Worm (Caenorhabditis elegans) whole organism, late embryonic: ENCODE data around the gene F49H12.3.

Experiments
- C08G9.2 ChIP-seq: sonication (generic microtip); optimal IDR thresholded peaks from 2 replicates; lab custom pipeline; 2016; ENCODE audit warnings: mild to moderate bottlenecking, missing genetic modification characterization, moderate library complexity, missing compliant biosample characterization
- F13H6.1 ChIP-seq: sonication (generic microtip); optimal IDR thresholded peaks from 2 replicates; lab custom pipeline; 2016; ENCODE audit warnings: missing genetic modification characterization, missing compliant biosample characterization
- T23F11.4 ChIP-seq: fragments of 200-800 bp; sonication (Bioruptor generic); optimal IDR thresholded peaks from 2 replicates; lab custom pipeline; 2018; ENCODE audit warnings: mild to moderate bottlenecking, missing genetic modification characterization, missing compliant biosample characterization
- Y22D7AL.16 ChIP-seq: sonication (generic microtip); optimal IDR thresholded peaks from 2 replicates; lab custom pipeline; 2016; ENCODE audit warnings: missing genetic modification characterization, missing compliant biosample characterization
- ceh-18 ChIP-seq: sonication (generic microtip); optimal IDR thresholded peaks from 2 replicates; lab custom pipeline; 2016; ENCODE audit warnings: missing genetic modification characterization, missing compliant biosample characterization
- ceh-19 ChIP-seq: fragments of 200-800 bp; sonication (Bioruptor generic); optimal IDR thresholded peaks from 2 replicates; lab custom pipeline; 2018; ENCODE audit warnings: mild to moderate bottlenecking, missing genetic modification characterization, missing compliant biosample characterization
- ceh-2 ChIP-seq: sonication (generic microtip); optimal IDR thresholded peaks from 2 replicates; lab custom pipeline; 2016; ENCODE audit warnings: missing genotype, missing genetic modification characterization, missing compliant biosample characterization
- ceh-22 ChIP-seq: sonication (generic microtip); optimal IDR thresholded peaks from 2 replicates; lab custom pipeline; 2017; ENCODE audit warnings: missing biosample characterization, missing genetic modification characterization
- ceh-24 ChIP-seq: sonication (generic microtip); optimal IDR thresholded peaks from 2 replicates; lab custom pipeline; 2016; ENCODE audit warnings: mild to moderate bottlenecking, missing genetic modification characterization, missing compliant biosample characterization
- ceh-31 ChIP-seq: sonication (generic microtip); optimal IDR thresholded peaks from 2 replicates; lab custom pipeline; 2016; ENCODE audit warnings: missing genetic modification characterization, missing compliant biosample characterization
- ceh-34 ChIP-seq: sonication (generic microtip); optimal IDR thresholded peaks from 2 replicates; lab custom pipeline; 2016; ENCODE audit warnings: mild to moderate bottlenecking, missing genetic modification characterization, missing compliant biosample characterization
- ceh-45 ChIP-seq: fragments of 200-800 bp; sonication (Bioruptor generic); IDR thresholded peaks from 2 replicates; pipeline ENCODE4 v1.3.6; 2022; ENCODE audit warnings: missing genetic modification reagents, missing genetic modification characterization, missing compliant biosample characterization
- ceh-6 ChIP-seq: fragments of 200-800 bp; sonication (Bioruptor generic); optimal IDR thresholded peaks from 2 replicates; lab custom pipeline; 2018; ENCODE audit warnings: mild to moderate bottlenecking, missing genetic modification characterization, missing compliant biosample characterization
- ceh-9 ChIP-seq: sonication (generic microtip); optimal IDR thresholded peaks from 2 replicates; lab custom pipeline; 2016; ENCODE audit warnings: mild to moderate bottlenecking, missing genetic modification characterization, inconsistent platforms, missing compliant biosample characterization
- dve-1 ChIP-seq: sonication (generic microtip); optimal IDR thresholded peaks from 2 replicates; lab custom pipeline; 2017; ENCODE audit warnings: antibody characterized with exemption, mild to moderate bottlenecking, missing genetic modification characterization, missing compliant biosample characterization
- ets-4 ChIP-seq: sonication (generic microtip); optimal IDR thresholded peaks from 2 replicates; lab custom pipeline; 2016; ENCODE audit warnings: missing genetic modification characterization, missing compliant biosample characterization
- eyg-1 ChIP-seq: sonication (generic microtip); optimal IDR thresholded peaks from 2 replicates; lab custom pipeline; 2016; ENCODE audit warnings: missing genotype, missing genetic modification characterization, missing compliant biosample characterization
- fkh-6 ChIP-seq: sonication (generic microtip); optimal IDR thresholded peaks from 2 replicates; lab custom pipeline; 2016; ENCODE audit warnings: missing genetic modification characterization, missing compliant biosample characterization
- gmeb-2 ChIP-seq: sonication (generic microtip); optimal IDR thresholded peaks from 2 replicates; lab custom pipeline; 2016; ENCODE audit warnings: missing genetic modification characterization, inconsistent platforms, missing compliant biosample characterization
- hlh-13 ChIP-seq: fragments of 200-800 bp; sonication (Bioruptor generic); optimal IDR thresholded peaks from 2 replicates; lab custom pipeline; 2018; ENCODE audit warnings: mild to moderate bottlenecking, missing genetic modification characterization, missing compliant biosample characterization
- hlh-15 ChIP-seq: sonication (generic microtip); optimal IDR thresholded peaks from 2 replicates; lab custom pipeline; 2016; ENCODE audit warnings: missing genetic modification characterization, missing compliant biosample characterization
- hlh-30 ChIP-seq: sonication (generic microtip); optimal IDR thresholded peaks from 2 replicates; lab custom pipeline; 2017; ENCODE audit warnings: antibody characterized with exemption, missing genetic modification characterization, missing compliant biosample characterization; ENCODE audit not compliant: insufficient read depth
- hlh-6 ChIP-seq: sonication (generic microtip); optimal IDR thresholded peaks from 2 replicates; lab custom pipeline; 2016; ENCODE audit warnings: missing genotype, missing genetic modification characterization, missing compliant biosample characterization
- hlh-8 ChIP-seq: sonication (generic microtip); optimal IDR thresholded peaks from 2 replicates; lab custom pipeline; 2016; ENCODE audit warnings: missing genotype, missing genetic modification characterization, missing compliant biosample characterization
- lim-6 ChIP-seq: sonication (generic microtip); optimal IDR thresholded peaks from 2 replicates; lab custom pipeline; 2016; ENCODE audit warnings: missing genetic modification characterization, missing compliant biosample characterization
- lin-11 ChIP-seq: fragments of 200-800 bp; sonication (Bioruptor generic); optimal IDR thresholded peaks from 2 replicates; lab custom pipeline; 2018; ENCODE audit warnings: mild to moderate bottlenecking, missing genetic modification characterization, missing compliant biosample characterization
- mec-3 ChIP-seq: sonication (generic microtip); optimal IDR thresholded peaks from 2 replicates; lab custom pipeline; 2016; ENCODE audit warnings: borderline replicate concordance, missing genetic modification characterization, missing compliant biosample characterization
- nfya-1 ChIP-seq: sonication (generic microtip); optimal IDR thresholded peaks from 2 replicates; lab custom pipeline; 2017; ENCODE audit warnings: missing genetic modification characterization, mild to moderate bottlenecking, missing compliant biosample characterization, antibody characterized with exemption, moderate library complexity
- nhr-11 ChIP-seq: fragments of 150-350 bp; optimal IDR thresholded peaks from 2 replicates; lab custom pipeline; 2014; ENCODE audit warnings: missing biosample characterization, missing genetic modification characterization
- nhr-232 ChIP-seq: sonication (generic microtip); optimal IDR thresholded peaks from 2 replicates; lab custom pipeline; 2016; ENCODE audit warnings: missing genetic modification characterization, missing compliant biosample characterization
- npax-4 ChIP-seq: sonication (generic microtip); optimal IDR thresholded peaks from 2 replicates; lab custom pipeline; 2016; ENCODE audit warnings: missing genetic modification characterization, missing compliant biosample characterization
- pag-3 ChIP-seq: sonication (generic microtip); optimal IDR thresholded peaks from 2 replicates; lab custom pipeline; 2016; ENCODE audit warnings: missing compliant biosample characterization, missing genetic modification characterization, borderline replicate concordance
- pat-9 ChIP-seq: fragments of 200-800 bp; sonication (Bioruptor generic); optimal IDR thresholded peaks from 2 replicates; lab custom pipeline; 2018; ENCODE audit warnings: mild to moderate bottlenecking, missing genetic modification characterization, moderate library complexity, missing compliant biosample characterization
- pha-4 ChIP-seq: fragments of 150-350 bp; optimal IDR thresholded peaks from 2 replicates; lab custom pipeline; 2018; ENCODE audit warnings: missing biosample characterization, missing genetic modification reagents, missing genetic modification characterization
- pqm-1 ChIP-seq: sonication (generic microtip); optimal IDR thresholded peaks from 2 replicates; lab custom pipeline; 2016; ENCODE audit warnings: missing genetic modification characterization, missing compliant biosample characterization
- pros-1 ChIP-seq: fragments of 150-350 bp; optimal IDR thresholded peaks from 2 replicates; lab custom pipeline; 2014; ENCODE audit warnings: missing biosample characterization, missing genetic modification reagents, missing genetic modification characterization
- ref-2 ChIP-seq: sonication (generic microtip); optimal IDR thresholded peaks from 2 replicates; lab custom pipeline; 2016; ENCODE audit warnings: missing genetic modification characterization, missing compliant biosample characterization
- rnt-1 ChIP-seq: sonication (generic microtip); optimal IDR thresholded peaks from 2 replicates; lab custom pipeline; 2016; ENCODE audit warnings: missing genetic modification characterization, missing compliant biosample characterization
- sdc-2 ChIP-seq: sonication (generic microtip); optimal IDR thresholded peaks from 2 replicates; lab custom pipeline; 2016; ENCODE audit warnings: missing genotype, missing genetic modification characterization, missing compliant biosample characterization
- syd-9 ChIP-seq: sonication (generic microtip); optimal IDR thresholded peaks from 2 replicates; lab custom pipeline; 2016; ENCODE audit warnings: mild to moderate bottlenecking, missing genetic modification characterization, moderate library complexity, missing compliant biosample characterization
- tbx-2 ChIP-seq: sonication (generic microtip); optimal IDR thresholded peaks from 2 replicates; lab custom pipeline; 2016; ENCODE audit warnings: missing genetic modification characterization, missing compliant biosample characterization
- ttx-3 ChIP-seq: sonication (generic microtip); optimal IDR thresholded peaks from 2 replicates; lab custom pipeline; 2016; ENCODE audit warnings: missing genetic modification reagents, missing genetic modification characterization, missing compliant biosample characterization
- unc-42 ChIP-seq: sonication (generic microtip); optimal IDR thresholded peaks from 2 replicates; lab custom pipeline; 2016; ENCODE audit warnings: missing genotype, missing genetic modification characterization, missing compliant biosample characterization
- zip-5 ChIP-seq: sonication (generic microtip); optimal IDR thresholded peaks from 2 replicates; lab custom pipeline; 2016; ENCODE audit warnings: missing genetic modification characterization, missing compliant biosample characterization
- ztf-16 ChIP-seq: sonication (generic microtip); optimal IDR thresholded peaks from 2 replicates; lab custom pipeline; 2017; ENCODE audit warnings: missing genetic modification characterization, missing compliant biosample characterization

Gene F49H12.3

DNA sequence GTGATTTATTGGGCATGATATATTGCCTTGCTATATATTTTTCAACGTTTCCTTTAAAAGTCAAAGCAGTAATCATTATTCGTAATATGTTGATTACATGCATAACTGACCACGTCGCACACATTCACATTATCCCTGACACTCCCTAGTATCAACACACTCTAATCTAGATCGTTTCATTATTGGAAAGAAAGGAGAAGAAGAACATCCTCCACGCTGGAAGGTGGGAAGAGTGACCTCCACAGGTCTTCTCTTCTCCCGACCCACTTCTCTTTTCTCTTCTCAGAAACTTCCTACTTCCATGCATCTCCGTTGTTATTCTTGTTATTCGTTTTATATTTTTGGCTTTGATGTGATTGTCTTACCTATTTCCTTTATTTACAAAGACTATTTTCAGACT is 10.1 kb upstream of the F49H12.3 start, which contains the start of gene txdc-12.2:
Gene txdc-12.2 (plus strand): TSS at position 396 of the 400 bp plus-strand sequence.
- no peak for TF ChIP-seq nhr-11 (tag; lab: Kevin White, UChicago)
- TF ChIP-seq lim-6 = no peak
- no peak for TF ChIP-seq nfya-1 (tag; lab: Kevin White, UChicago)
- TF ChIP-seq lin-11 (tag; lab: Kevin White, UChicago) = no peak
- no peak for TF ChIP-seq nhr-232 (tag; lab: Kevin White, UChicago)
- no peak for TF ChIP-seq ceh-6
- TF ChIP-seq pros-1 (tag; lab: Kevin White, UChicago) = no peak

DNA sequence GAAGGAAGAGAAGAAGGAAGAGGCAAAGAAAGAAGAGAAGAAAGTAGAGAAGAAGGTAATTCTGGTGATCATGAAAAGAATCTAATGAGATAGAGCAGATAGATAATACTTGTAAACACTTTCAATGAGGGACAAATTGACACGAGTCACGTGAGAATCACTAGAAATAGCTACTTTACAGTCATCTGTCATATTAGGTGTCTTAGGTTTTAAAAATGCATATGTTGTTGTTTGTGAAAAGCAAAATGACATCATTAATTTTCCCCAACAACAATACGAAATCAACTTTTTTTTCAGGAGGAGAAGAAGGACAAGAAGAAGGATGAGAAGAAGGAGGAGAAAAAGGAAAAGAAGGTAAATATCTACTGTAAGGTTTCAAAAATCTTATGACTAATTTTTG is 9.0 kb upstream of the F49H12.3 start:
- no peak for TF ChIP-seq ceh-22 (tag; lab: Kevin White, UChicago)

DNA sequence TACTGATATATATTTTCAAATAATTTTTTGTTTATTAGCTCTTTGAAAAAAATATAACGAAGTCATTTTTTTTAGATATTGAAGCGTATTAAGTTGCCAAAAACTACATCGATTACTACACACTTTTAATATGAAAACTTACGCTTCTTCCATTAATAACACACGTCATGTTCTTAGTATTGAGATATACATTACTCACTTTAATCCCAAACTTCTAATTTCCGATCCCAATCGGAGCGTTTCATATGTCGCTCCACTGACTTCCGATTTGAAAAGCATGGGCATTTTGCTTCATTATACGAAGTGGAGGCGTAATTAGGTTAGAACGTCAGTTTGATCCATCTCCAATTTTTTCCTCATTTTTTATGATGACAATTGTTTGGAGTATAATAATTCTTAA is 5.4 kb upstream of the F49H12.3 start:
- TF ChIP-seq sdc-2 (tag; lab: Kevin White, UChicago) (no peak), ceh-34 (tag; lab: Kevin White, UChicago) (no peak), hlh-15 (tag; lab: Kevin White, UChicago) (no peak), C08G9.2 (tag; lab: Kevin White, UChicago) (no peak), ceh-6 (no peak), dve-1 (tag; lab: Kevin White, UChicago) (no peak), ttx-3 (tag; lab: Kevin White, UChicago) (no peak), ceh-9 (no peak), lim-6 (no peak), hlh-8 (tag; lab: Kevin White, UChicago) (no peak), gmeb-2 (tag; lab: Kevin White, UChicago) (no peak), pag-3 (tag; lab: Kevin White, UChicago) (no peak), npax-4 (tag; lab: Kevin White, UChicago) (no peak), ceh-18 (tag; lab: Kevin White, UChicago) (no peak), zip-5 (tag; lab: Kevin White, UChicago) (no peak), ceh-24 (tag; lab: Kevin White, UChicago) (no peak), F13H6.1 (tag; lab: Kevin White, UChicago) (no peak), pha-4 (tag; lab: Kevin White, UChicago) (no peak)
- TF ChIP-seq, all 69 proteins: peak for 0

DNA sequence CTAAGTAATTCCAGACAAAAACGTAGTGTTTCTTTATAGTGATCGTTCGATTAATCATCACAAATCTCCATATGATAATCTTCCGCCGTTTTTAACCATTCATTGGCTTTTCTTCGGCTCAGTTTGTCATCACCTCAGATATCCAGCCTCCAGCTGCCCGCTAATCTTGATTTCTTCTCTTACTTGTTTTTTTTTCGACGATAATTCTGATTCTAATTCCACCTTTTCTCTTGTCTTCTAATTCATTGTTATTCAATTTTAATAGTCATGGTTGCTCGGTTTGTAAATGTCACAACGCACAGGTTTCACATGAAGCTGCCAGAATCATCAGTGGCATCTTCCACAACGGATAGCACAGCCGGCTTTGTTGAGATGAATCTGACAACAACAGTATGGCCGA is 4.6 kb upstream of the F49H12.3 start, which contains the start of gene F49H12.4:
Gene F49H12.4 (plus strand): TSS at position 301 of the 400 bp plus-strand sequence.
- TF ChIP-seq mec-3 (tag; lab: Kevin White, UChicago) (no peak), ceh-24 (tag; lab: Kevin White, UChicago) (no peak), ceh-9 (no peak), ztf-16 (tag; lab: Kevin White, UChicago) (no peak), ets-4 (tag; lab: Kevin White, UChicago) (no peak), tbx-2 (tag; lab: Kevin White, UChicago) (no peak), pat-9 (tag; lab: Kevin White, UChicago) (no peak), ceh-6 (no peak), syd-9 (tag; lab: Kevin White, UChicago) (no peak), rnt-1 (no peak), ceh-18 (tag; lab: Kevin White, UChicago) (no peak), ceh-31 (tag; lab: Kevin White, UChicago) (no peak), pqm-1 (tag; lab: Kevin White, UChicago) (no peak), hlh-6 (tag; lab: Kevin White, UChicago) (no peak), ceh-45 (GFP tag; lab: Robert Waterston, UW) (no peak)

DNA sequence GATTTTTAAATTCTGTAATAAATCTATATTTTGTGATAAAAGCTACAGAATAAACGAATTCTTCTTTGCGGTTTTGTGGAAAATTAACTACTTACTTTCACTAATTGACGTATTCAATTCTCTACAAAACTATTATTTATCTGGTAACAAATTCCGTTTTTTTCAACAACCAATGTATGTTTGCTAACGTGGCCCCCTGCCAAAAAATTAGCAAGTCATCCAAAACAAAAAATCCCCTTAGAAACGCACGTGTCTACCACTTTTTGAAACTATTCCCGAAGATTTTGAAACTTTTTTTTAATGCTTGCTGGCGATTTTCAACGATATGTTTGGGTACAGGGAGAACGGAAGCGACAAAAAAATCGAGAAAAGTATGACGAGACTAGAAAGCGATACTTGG is 813 bp downstream of the F49H12.3 start, which contains the start of gene F49H12.2:
Gene F49H12.2 (plus strand): TSS at position 301 of the 400 bp plus-strand sequence.
- TF ChIP-seq eyg-1 = no peak
- TF ChIP-seq pros-1 (tag; lab: Kevin White, UChicago) = no peak
- TF ChIP-seq syd-9 (tag; lab: Kevin White, UChicago) = no peak
- TF ChIP-seq Y22D7AL.16 (tag; lab: Kevin White, UChicago) = no peak
- no peak for TF ChIP-seq ttx-3 (tag; lab: Kevin White, UChicago)
- TF ChIP-seq ref-2 (tag; lab: Kevin White, UChicago) = no peak
- no peak for TF ChIP-seq npax-4 (tag; lab: Kevin White, UChicago)
- TF ChIP-seq nhr-232 (tag; lab: Kevin White, UChicago) = no peak
- TF ChIP-seq ceh-9 = no peak
- TF ChIP-seq hlh-13 (GFP tag; lab: Kevin White, UChicago) = no peak
- TF ChIP-seq pha-4 (tag; lab: Kevin White, UChicago) = no peak
- no peak for TF ChIP-seq fkh-6
- no peak for TF ChIP-seq ceh-6
- TF ChIP-seq unc-42 = no peak
- no peak for TF ChIP-seq T23F11.4 (GFP tag; lab: Kevin White, UChicago)
- no peak for TF ChIP-seq ceh-19 (GFP tag; lab: Kevin White, UChicago)
- no peak for TF ChIP-seq hlh-30 (tag; lab: Kevin White, UChicago)
- TF ChIP-seq C08G9.2 (tag; lab: Kevin White, UChicago) = no peak
- TF ChIP-seq ceh-2 = no peak
- TF ChIP-seq, all 69 proteins: peak for 0
